Worm (Caenorhabditis elegans): ENCODE measurements around the gene str-115.

- TF ChIP-seq pqm-1 (tag; optimal IDR thresholded peaks at IDR 0.05) (no peak), snpc-4 (tag; optimal IDR thresholded peaks at IDR 0.05) (no peak), ces-1 (GFP tag; optimal IDR thresholded peaks at IDR 0.05) (no peak), ztf-11 (tag; optimal IDR thresholded peaks at IDR 0.05) (no peak), jun-1 (tag; optimal IDR thresholded peaks at IDR 0.05) (no peak)
Observed at ce11 chrV:11225981-11226380, 42.9 kb upstream of the str-115 start, which contains the start of gene bgal-1.

Data from whole organism, L4 larva.